Worm (Caenorhabditis elegans): ENCODE data around the gene F59B2.13.

DNA sequence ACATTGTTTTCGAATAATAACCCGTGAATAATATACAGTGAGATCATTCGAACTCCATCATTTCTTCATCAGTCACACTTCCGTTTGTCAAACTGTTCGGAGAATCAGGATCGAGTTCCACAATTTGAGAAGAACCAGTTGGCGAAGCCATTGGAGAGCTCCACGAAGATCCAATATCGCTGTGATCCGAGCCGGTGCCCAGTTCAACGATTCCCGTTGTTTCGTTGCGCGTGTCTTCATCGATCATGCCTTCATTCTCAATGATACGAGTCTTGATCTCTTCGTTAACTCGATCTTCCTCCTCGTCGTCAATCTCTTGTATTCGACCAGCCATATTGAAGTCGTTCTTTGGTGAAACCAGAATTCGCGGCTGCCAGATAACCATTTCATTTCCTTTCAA lies 24.9 kb upstream of the F59B2.13 start:
- no peak for TF ChIP-seq nhr-237 (tag; optimal IDR thresholded peaks at IDR 0.05)
- TF ChIP-seq nhr-28 (tag; optimal IDR thresholded peaks at IDR 0.05) = no peak
- TF ChIP-seq ceh-82 (tag; optimal IDR thresholded peaks at IDR 0.05) = no peak
- TF ChIP-seq lin-39 (tag; optimal IDR thresholded peaks at IDR 0.05) = no peak
- no peak for TF ChIP-seq aly-2 (tag; optimal IDR thresholded peaks at IDR 0.05)
- no peak for TF ChIP-seq nhr-11 (tag; optimal IDR thresholded peaks at IDR 0.05)
- no peak for TF ChIP-seq mml-1 (tag; optimal IDR thresholded peaks at IDR 0.05)
- TF ChIP-seq nhr-76 (tag; optimal IDR thresholded peaks at IDR 0.05) = no peak
- TF ChIP-seq ama-1 (optimal IDR thresholded peaks at IDR 0.05) = peak; percentile 72
- no peak for TF ChIP-seq mdl-1 (tag; optimal IDR thresholded peaks at IDR 0.05)
- no peak for TF ChIP-seq nhr-12 (tag; optimal IDR thresholded peaks at IDR 0.05)
- no peak for TF ChIP-seq pqm-1 (tag; optimal IDR thresholded peaks at IDR 0.05)

All from whole organism, L3 larva.